Worm (Caenorhabditis elegans) whole organism, young adult: ENCODE data around the gene pkg-2.

Experiments used
- C17E4.6 ChIP-seq: fragments of 200-800 bp; sonication (Bioruptor generic); IDR thresholded peaks from 2 replicates; pipeline ENCODE4 v1.3.6; 2022; ENCODE audit warnings: missing genetic modification reagents, missing genetic modification characterization, missing compliant biosample characterization
- F22D6.2 ChIP-seq: sonication (generic microtip); optimal IDR thresholded peaks from 2 replicates; lab custom pipeline; 2016; ENCODE audit warnings: mild to moderate bottlenecking, missing genetic modification characterization, missing compliant biosample characterization
- T26A5.8 ChIP-seq: sonication (generic microtip); optimal IDR thresholded peaks from 2 replicates; lab custom pipeline; 2016; ENCODE audit warnings: missing genetic modification characterization, missing compliant biosample characterization
- Y79H2A.3 ChIP-seq: fragments of 200-800 bp; sonication (Bioruptor generic); conservative IDR thresholded peaks from 2 replicates; pipeline ENCODE4 v1.3.6; 2022; ENCODE audit warnings: missing genetic modification reagents, missing genetic modification characterization, missing compliant biosample characterization
- ama-1 ChIP-seq, 3 experiments: fragments of 150-350 bp in 1 of 3; sonication (generic microtip) in 2 of 3; optimal IDR thresholded peaks; 2 replicates each; lab custom pipeline; 2014 to 2018; ENCODE audit warnings: missing biosample characterization in 2 of 3, missing genetic modification characterization in 2 of 3, missing genetic modification reagents in 2 of 3
- ceh-27 ChIP-seq: fragments of 200-800 bp; sonication (Bioruptor generic); optimal IDR thresholded peaks from 2 replicates; lab custom pipeline; 2018; ENCODE audit warnings: mild to moderate bottlenecking, missing genetic modification characterization, moderate library complexity, missing compliant biosample characterization
- efl-1 ChIP-seq: fragments of 150-350 bp; optimal IDR thresholded peaks from 2 replicates; lab custom pipeline; 2014; ENCODE audit warnings: missing biosample characterization, missing genetic modification reagents, missing genetic modification characterization
- fkh-3 ChIP-seq: sonication (generic microtip); optimal IDR thresholded peaks from 2 replicates; lab custom pipeline; 2016; ENCODE audit warnings: mild to moderate bottlenecking, missing genetic modification characterization, missing compliant biosample characterization
- hlh-26 ChIP-seq: fragments of 200-800 bp; sonication (Bioruptor generic); conservative IDR thresholded peaks from 2 replicates; pipeline ENCODE4 v1.3.6; 2022; ENCODE audit warnings: missing genetic modification reagents, missing genetic modification characterization, missing compliant biosample characterization
- hmg-20 ChIP-seq: fragments of 200-800 bp; sonication (Bioruptor generic); IDR thresholded peaks from 2 replicates; pipeline ENCODE4 v1.3.6; 2022; ENCODE audit warnings: missing genetic modification reagents, missing genetic modification characterization, missing compliant biosample characterization
- lin-35 ChIP-seq, 3 experiments: fragments of 150-350 bp in 2 of 3; sonication (generic microtip) in 1 of 3; optimal IDR thresholded peaks; 2 replicates each; lab custom pipeline; 2014 to 2018; ENCODE audit warnings: missing biosample characterization in 3 of 3, missing genetic modification characterization in 3 of 3, missing genetic modification reagents in 3 of 3
- unc-130 ChIP-seq: sonication (generic microtip); optimal IDR thresholded peaks from 2 replicates; lab custom pipeline; 2016; ENCODE audit warnings: missing genetic modification reagents, missing genetic modification characterization, missing compliant biosample characterization
- unc-62 ChIP-seq: fragments of 150-350 bp; optimal IDR thresholded peaks from 2 replicates; lab custom pipeline; 2014; ENCODE audit warnings: missing biosample characterization, missing genetic modification reagents, missing genetic modification characterization
- ztf-3 ChIP-seq: fragments of 200-800 bp; sonication (Bioruptor generic); optimal IDR thresholded peaks from 2 replicates; lab custom pipeline; 2018; ENCODE audit warnings: mild to moderate bottlenecking, missing genetic modification characterization, missing compliant biosample characterization

- TF ChIP-seq C17E4.6 (GFP tag; lab: Robert Waterston, UW) (no peak), hmg-20 (GFP tag; lab: Robert Waterston, UW) (no peak), efl-1 (GFP tag; lab: Kevin White, UChicago) (no peak), unc-130 (no peak), T26A5.8 (no peak), unc-62 (no peak), ztf-3 (no peak), hlh-26 (GFP tag; lab: Robert Waterston, UW) (no peak), lin-35 (GFP tag; optimal IDR thresholded peaks at IDR 0.05; lab: Kevin White, UChicago) (no peak), ama-1 (optimal IDR thresholded peaks at IDR 0.05; lab: Kevin White, UChicago) (no peak), ama-1 (GFP tag; optimal IDR thresholded peaks at IDR 0.05; lab: Kevin White, UChicago) (no peak), F22D6.2 (tag; lab: Kevin White, UChicago) (no peak), Y79H2A.3 (GFP tag; lab: Robert Waterston, UW) (no peak), fkh-3 (no peak), ceh-27 (GFP tag; lab: Kevin White, UChicago) (no peak)
Observed at ce11 chrIV:8472493-8472892, 48.2 kb upstream of the pkg-2 start, which contains the start of gene oat-1.
